Worm (Caenorhabditis elegans): ENCODE measurements around the gene gpa-8.

ce11 chrV:12634050-12634449, 6.2 kb downstream of the gpa-8 start:
- TF ChIP-seq elt-3 (tag; optimal IDR thresholded peaks at IDR 0.05), result no peak
- no peak for TF ChIP-seq unc-39 (tag; optimal IDR thresholded peaks at IDR 0.05)
- TF ChIP-seq nhr-11 (tag; optimal IDR thresholded peaks at IDR 0.05), result no peak
- no peak for TF ChIP-seq R02D3.7 (tag; optimal IDR thresholded peaks at IDR 0.05)
- TF ChIP-seq zag-1 (tag; optimal IDR thresholded peaks at IDR 0.05), result no peak
- TF ChIP-seq nfya-1 (tag; optimal IDR thresholded peaks at IDR 0.05; ENCODE audit: insufficient read depth), result no peak
- TF ChIP-seq sea-2 (GFP tag; optimal IDR thresholded peaks at IDR 0.05), result no peak
- TF ChIP-seq ZK546.5 (tag; optimal IDR thresholded peaks at IDR 0.05), result no peak
- no peak for TF ChIP-seq ceh-28 (tag; optimal IDR thresholded peaks at IDR 0.05)

Measured in whole organism, L3 larva.